Worm (Caenorhabditis elegans): ENCODE measurements around the gene emb-8.

emb-8 gene

ce11 chrIII:5173622-5174021, 25.9 kb downstream of the emb-8 start, which contains the start of gene cid-1:
cid-1 (plus strand) TSS chrIII:5173922.
- no peak for TF ChIP-seq T26A5.8 (tag; optimal IDR thresholded peaks at IDR 0.05)
- TF ChIP-seq sdz-38 (tag; optimal IDR thresholded peaks at IDR 0.05) = no peak
- TF ChIP-seq T07F8.4 (tag; optimal IDR thresholded peaks at IDR 0.05) = no peak
- TF ChIP-seq F55B11.4 (tag; optimal IDR thresholded peaks at IDR 0.05; ENCODE audit: borderline replicate concordance, insufficient read depth) = no peak
- no peak for TF ChIP-seq F37B4.10 (GFP tag; IDR thresholded peaks at IDR 0.05)

ce11 chrIII:5173139-5173538, 26.3 kb downstream of the emb-8 start, which contains the start of gene emb-1:
emb-1 (plus strand) TSS chrIII:5173439.
- TF ChIP-seq Y95B8A.8 (GFP tag; IDR thresholded peaks at IDR 0.05) = no peak
- no peak for TF ChIP-seq B0035.1 (tag; optimal IDR thresholded peaks at IDR 0.05)
- no peak for TF ChIP-seq T26A5.8 (tag; optimal IDR thresholded peaks at IDR 0.05)
- TF ChIP-seq ekl-4 (GFP tag; IDR thresholded peaks at IDR 0.05) = no peak
- TF ChIP-seq nhr-120 (GFP tag; IDR thresholded peaks at IDR 0.05) = no peak
- TF ChIP-seq nfyb-1 (GFP tag; IDR thresholded peaks at IDR 0.05) = no peak
- no peak for TF ChIP-seq ztf-18 (tag; optimal IDR thresholded peaks at IDR 0.05)
- TF ChIP-seq nhr-179 (tag; optimal IDR thresholded peaks at IDR 0.05) = no peak

ce11 chrIII:5172470-5172869, 27.0 kb downstream of the emb-8 start, which contains the start of gene K10D2.5:
K10D2.5 (plus strand) TSS chrIII:5172720.
- peak; percentile 77 for TF ChIP-seq madf-8 (GFP tag; conservative IDR thresholded peaks at IDR 0.05)
- TF ChIP-seq let-607 (tag; optimal IDR thresholded peaks at IDR 0.05) = peak; percentile 20 to 65
- TF ChIP-seq nfyb-1 (GFP tag; IDR thresholded peaks at IDR 0.05) = peak; percentile 94
- peak; percentile 66; the same call in 1 of the 2 replicates for TF ChIP-seq egl-44 (GFP tag; IDR thresholded peaks at IDR 0.05)
- TF ChIP-seq hrde-1 (tag; optimal IDR thresholded peaks at IDR 0.05; ENCODE audit: borderline replicate concordance) = peak; percentile 82
- TF ChIP-seq nhr-179 (tag; optimal IDR thresholded peaks at IDR 0.05) = no peak
- no peak for TF ChIP-seq tbx-9 (tag; optimal IDR thresholded peaks at IDR 0.05; ENCODE audit: borderline replicate concordance)
- no peak for TF ChIP-seq nhr-90 (tag; optimal IDR thresholded peaks at IDR 0.05)
- TF ChIP-seq xnd-1 (tag; optimal IDR thresholded peaks at IDR 0.05) = peak; percentile 27
- peak; percentile 95 for TF ChIP-seq ekl-4 (GFP tag; IDR thresholded peaks at IDR 0.05)
- peak; percentile 77 for TF ChIP-seq hmg-1.2 (GFP tag; IDR thresholded peaks at IDR 0.05)
- no peak for TF ChIP-seq repo-1 (tag; optimal IDR thresholded peaks at IDR 0.05)
- peak; percentile 99 for TF ChIP-seq dox-1 (GFP tag; IDR thresholded peaks at IDR 0.05)
- TF ChIP-seq athp-1 (tag; optimal IDR thresholded peaks at IDR 0.05) = peak; percentile 96
- TF ChIP-seq nhr-80 (tag; optimal IDR thresholded peaks at IDR 0.05) = peak; percentile 80
- peak; percentile 82 for TF ChIP-seq ztf-18 (tag; optimal IDR thresholded peaks at IDR 0.05)
- TF ChIP-seq B0019.2 (GFP tag; conservative IDR thresholded peaks at IDR 0.05) = peak; percentile 96
- TF ChIP-seq lin-35 (GFP tag; optimal IDR thresholded peaks at IDR 0.05) = peak in 1 of 3 experiments; percentile 80
- no peak for TF ChIP-seq unc-62 (GFP tag; optimal IDR thresholded peaks at IDR 0.05)
- peak; percentile 96 for TF ChIP-seq rcor-1 (GFP tag; IDR thresholded peaks at IDR 0.05)
- peak; percentile 66 for TF ChIP-seq sptf-2 (GFP tag; optimal IDR thresholded peaks at IDR 0.05)
- no peak for TF ChIP-seq ceh-79 (tag; optimal IDR thresholded peaks at IDR 0.05)
- TF ChIP-seq fkh-3 (tag; optimal IDR thresholded peaks at IDR 0.05) = no peak
- TF ChIP-seq snpc-1.3 (tag; optimal IDR thresholded peaks at IDR 0.05; ENCODE audit: insufficient read depth) = peak; percentile 70
- TF ChIP-seq sdz-38 (tag; optimal IDR thresholded peaks at IDR 0.05) = no peak
- peak; percentile 91 for TF ChIP-seq egrh-3 (GFP tag; IDR thresholded peaks at IDR 0.05)
- peak; percentile 99 for TF ChIP-seq attf-5 (GFP tag; optimal IDR thresholded peaks at IDR 0.05)
- TF ChIP-seq B0261.1 (tag; optimal IDR thresholded peaks at IDR 0.05) = peak; percentile 11
- peak; percentile 99 for TF ChIP-seq ztf-28 (GFP tag; IDR thresholded peaks at IDR 0.05)
- peak; percentile 80 for TF ChIP-seq lin-40 (tag; optimal IDR thresholded peaks at IDR 0.05)
- TF ChIP-seq madf-3 (GFP tag; IDR thresholded peaks at IDR 0.05) = peak; percentile 92
- TF ChIP-seq somi-1 (GFP tag; optimal IDR thresholded peaks at IDR 0.05) = peak; percentile 84
- TF ChIP-seq mxl-1 (tag; optimal IDR thresholded peaks at IDR 0.05) = peak; percentile 27
- no peak for TF ChIP-seq F55B11.4 (tag; optimal IDR thresholded peaks at IDR 0.05; ENCODE audit: borderline replicate concordance, insufficient read depth)
- TF ChIP-seq Y67H2A.10 (GFP tag; conservative IDR thresholded peaks at IDR 0.05) = peak; percentile 97
- peak; percentile 90 for TF ChIP-seq cebp-1 (GFP tag; IDR thresholded peaks at IDR 0.05)
- TF ChIP-seq cebp-1 (tag; optimal IDR thresholded peaks at IDR 0.05) = peak; percentile 81
- TF ChIP-seq cebp-2 (GFP tag; IDR thresholded peaks at IDR 0.05) = 0 out of 2 replicates have a peak, but pooled peaks have one; percentile 17

Data from whole organism, young adult.